Fruit fly (Drosophila melanogaster) whole organism, embryonic: ENCODE results near the gene CG8851.
A peak's percentile ranks its signal among the peaks of the same experiment; 100 is the strongest.

Experiments used
- Aef1 ChIP-seq: fragments of 200-800 bp; sonication (Bioruptor generic); IDR thresholded peaks from 3 replicates; pipeline ENCODE4 v1.3.6; 2022; ENCODE audit warnings: missing biosample characterization, missing genetic modification characterization
- Atf-2 ChIP-seq: fragments of 200-800 bp; sonication (Bioruptor generic); optimal IDR thresholded peaks from 2 replicates; lab custom pipeline; 2016; ENCODE audit warnings: missing biosample characterization, missing genetic modification characterization
- Bteb2 ChIP-seq: fragments of 200-800 bp; sonication (Bioruptor generic); optimal IDR thresholded peaks from 2 replicates; lab custom pipeline; 2016; ENCODE audit warnings: missing biosample characterization, missing genetic modification characterization
- CG10543 ChIP-seq: fragments of 200-800 bp; sonication (Bioruptor generic); optimal IDR thresholded peaks from 3 replicates; lab custom pipeline; 2017; ENCODE audit warnings: missing biosample characterization, mild to moderate bottlenecking, missing genetic modification characterization, moderate library complexity
- CG11723 ChIP-seq: fragments of 200-800 bp; sonication (Bioruptor generic); optimal IDR thresholded peaks from 2 replicates; lab custom pipeline; 2017; ENCODE audit warnings: missing biosample characterization, mild to moderate bottlenecking, missing genetic modification characterization
- CG12391 ChIP-seq: fragments of 200-800 bp; sonication (Bioruptor generic); optimal IDR thresholded peaks from 3 replicates; lab custom pipeline; 2018; ENCODE audit warnings: missing biosample characterization, mild to moderate bottlenecking, missing genetic modification characterization, moderate library complexity
- CG12659 ChIP-seq: fragments of 200-800 bp; sonication (Bioruptor generic); optimal IDR thresholded peaks from 3 replicates; lab custom pipeline; 2017; ENCODE audit warnings: mild to moderate bottlenecking, missing biosample characterization, missing genetic modification reagents, missing genetic modification characterization
- CG15011 ChIP-seq: fragments of 200-800 bp; sonication (Bioruptor generic); optimal IDR thresholded peaks from 3 replicates; lab custom pipeline; 2018; ENCODE audit warnings: missing biosample characterization, mild to moderate bottlenecking, missing genetic modification characterization
- CG1602 ChIP-seq: fragments of 200-800 bp; sonication (Bioruptor generic); optimal IDR thresholded peaks from 3 replicates; lab custom pipeline; 2016; ENCODE audit warnings: missing biosample characterization, missing genetic modification characterization
- CG17385 ChIP-seq: fragments of 200-800 bp; sonication (Bioruptor generic); optimal IDR thresholded peaks from 3 replicates; lab custom pipeline; 2018; ENCODE audit warnings: missing biosample characterization, mild to moderate bottlenecking, missing genetic modification characterization
- CG18764 ChIP-seq: fragments of 200-800 bp; sonication (Bioruptor generic); optimal IDR thresholded peaks from 3 replicates; lab custom pipeline; 2016; ENCODE audit warnings: missing biosample characterization, missing genetic modification characterization
- CG3065 ChIP-seq: fragments of 200-800 bp; sonication (Bioruptor generic); optimal IDR thresholded peaks from 2 replicates; lab custom pipeline; 2016; ENCODE audit warnings: missing biosample characterization, missing genetic modification characterization
- CG32767 ChIP-seq: fragments of 200-800 bp; sonication (Bioruptor generic); IDR thresholded peaks from 2 replicates; pipeline ENCODE4 v1.3.6; 2022; ENCODE audit warnings: missing biosample characterization, missing genetic modification characterization
- CG3281 ChIP-seq: fragments of 200-800 bp; sonication (Bioruptor generic); optimal IDR thresholded peaks from 3 replicates; lab custom pipeline; 2017; ENCODE audit warnings: missing biosample characterization, mild to moderate bottlenecking, missing genetic modification characterization
- CG34422 ChIP-seq: fragments of 200-800 bp; sonication (Bioruptor generic); IDR thresholded peaks from 3 replicates; pipeline ENCODE4 v1.3.6; 2022; ENCODE audit warnings: missing biosample characterization, missing genetic modification characterization
- CG7556 ChIP-seq: fragments of 200-800 bp; sonication (Bioruptor generic); optimal IDR thresholded peaks from 2 replicates; lab custom pipeline; 2017; ENCODE audit warnings: missing biosample characterization, mild to moderate bottlenecking, missing genetic modification characterization
- CG7786 ChIP-seq: fragments of 200-800 bp; sonication (Bioruptor generic); optimal IDR thresholded peaks from 2 replicates; lab custom pipeline; 2016; ENCODE audit warnings: missing biosample characterization, missing genetic modification characterization
- CG8388 ChIP-seq: fragments of 200-800 bp; sonication (Bioruptor generic); optimal IDR thresholded peaks from 2 replicates; lab custom pipeline; 2019; ENCODE audit warnings: missing biosample characterization, mild to moderate bottlenecking, missing genetic modification characterization, moderate library complexity
- CG9609 ChIP-seq: fragments of 200-800 bp; sonication (Bioruptor generic); optimal IDR thresholded peaks from 3 replicates; lab custom pipeline; 2016; ENCODE audit warnings: missing biosample characterization, missing genetic modification characterization
- CG9817 ChIP-seq: fragments of 200-800 bp; sonication (Bioruptor generic); optimal IDR thresholded peaks from 2 replicates; lab custom pipeline; 2018; ENCODE audit warnings: missing biosample characterization, mild to moderate bottlenecking, missing genetic modification characterization, moderate library complexity
- D19A ChIP-seq: fragments of 200-800 bp; optimal IDR thresholded peaks from 3 replicates; lab custom pipeline; 2019; ENCODE audit warnings: missing biosample characterization, mild to moderate bottlenecking, missing genetic modification characterization, moderate library complexity
- Dbx ChIP-seq: fragments of 200-800 bp; sonication (Bioruptor generic); IDR thresholded peaks from 3 replicates; pipeline ENCODE4 v1.3.6; 2022; ENCODE audit warnings: missing biosample characterization, missing genetic modification characterization
- Deaf1 ChIP-seq: fragments of 200-800 bp; optimal IDR thresholded peaks from 3 replicates; lab custom pipeline; 2019; ENCODE audit warnings: missing biosample characterization, mild to moderate bottlenecking, missing genetic modification characterization, moderate library complexity
- Dek ChIP-seq: fragments of 200-800 bp; sonication (Bioruptor generic); optimal IDR thresholded peaks from 3 replicates; lab custom pipeline; 2019; ENCODE audit warnings: missing biosample characterization, mild to moderate bottlenecking, missing genetic modification characterization, moderate library complexity
- ERR ChIP-seq: fragments of 200-800 bp; sonication (Bioruptor generic); optimal IDR thresholded peaks from 2 replicates; lab custom pipeline; 2016; ENCODE audit warnings: missing biosample characterization, missing genetic modification characterization
- Ets65A ChIP-seq: fragments of 200-800 bp; sonication (Bioruptor generic); peaks from one replicate; lab custom pipeline; 2016; ENCODE audit warnings: missing biosample characterization, missing genetic modification characterization
- H2.0 ChIP-seq: fragments of 200-800 bp; sonication (Bioruptor generic); IDR thresholded peaks from 2 replicates; pipeline ENCODE4 v1.3.6; 2022; ENCODE audit warnings: missing biosample characterization, missing genetic modification characterization
- Meics ChIP-seq: fragments of 200-800 bp; sonication (Bioruptor generic); optimal IDR thresholded peaks from 2 replicates; lab custom pipeline; 2017; ENCODE audit warnings: missing biosample characterization, mild to moderate bottlenecking, missing genetic modification characterization
- Vsx1 ChIP-seq: fragments of 200-800 bp; sonication (Bioruptor generic); optimal IDR thresholded peaks from 2 replicates; lab custom pipeline; 2017; ENCODE audit warnings: missing biosample characterization, mild to moderate bottlenecking, missing genetic modification characterization, missing genetic modification reagents
- Xbp1 ChIP-seq: fragments of 200-800 bp; sonication (Bioruptor generic); optimal IDR thresholded peaks from 3 replicates; lab custom pipeline; 2016; ENCODE audit warnings: missing biosample characterization, mild to moderate bottlenecking, missing genetic modification characterization
- bsh ChIP-seq, 2 experiments: fragments of 200-800 bp; sonication (Bioruptor generic); optimal IDR thresholded peaks; 2 replicates each; lab custom pipeline; 2017 to 2018; ENCODE audit warnings: mild to moderate bottlenecking in 2 of 2, missing biosample characterization in 2 of 2, missing genetic modification characterization in 2 of 2, moderate library complexity in 1 of 2
- caup ChIP-seq: fragments of 200-800 bp; sonication (Bioruptor generic); optimal IDR thresholded peaks from 3 replicates; lab custom pipeline; 2017; ENCODE audit warnings: missing biosample characterization, mild to moderate bottlenecking, missing genetic modification characterization, moderate library complexity; ENCODE audit not compliant: severe bottlenecking
- chif ChIP-seq, 2 experiments: fragments of 200-800 bp; sonication (Bioruptor generic); optimal IDR thresholded peaks; 3 replicates each; lab custom pipeline; 2016; ENCODE audit warnings: missing biosample characterization in 2 of 2, missing genetic modification characterization in 2 of 2
- chinmo ChIP-seq: fragments of 200-800 bp; sonication (Bioruptor generic); IDR thresholded peaks from 4 replicates; pipeline ENCODE4 v1.3.6; 2022; ENCODE audit warnings: missing biosample characterization, missing genetic modification characterization; ENCODE audit not compliant: partially characterized antibody
- cwo ChIP-seq: fragments of 200-800 bp; sonication (Bioruptor generic); optimal IDR thresholded peaks from 3 replicates; lab custom pipeline; 2017; ENCODE audit warnings: missing biosample characterization, missing genetic modification characterization, mild to moderate bottlenecking, moderate library complexity, missing genetic modification reagents
- gem ChIP-seq: fragments of 200-800 bp; sonication (Bioruptor generic); optimal IDR thresholded peaks from 2 replicates; lab custom pipeline; 2019; ENCODE audit warnings: missing biosample characterization, mild to moderate bottlenecking, missing genetic modification characterization, moderate library complexity
- ken ChIP-seq: fragments of 200-800 bp; sonication (Bioruptor generic); IDR thresholded peaks from 3 replicates; pipeline ENCODE4 v1.3.6; 2022; ENCODE audit warnings: missing biosample characterization, missing genetic modification characterization
- lmd ChIP-seq: fragments of 200-800 bp; sonication (Bioruptor generic); IDR thresholded peaks from 2 replicates; pipeline ENCODE4 v1.3.6; 2022; ENCODE audit warnings: missing biosample characterization, missing genetic modification characterization
- lola ChIP-seq, 3 experiments: fragments of >200 bp in 2 of 3; fragments of 200-800 bp in 1 of 3; sonication (Bioruptor generic) in 1 of 3; optimal IDR thresholded peaks; 2 replicates each; lab custom pipeline; 2017 to 2019; ENCODE audit warnings: missing biosample characterization in 3 of 3, missing genetic modification characterization in 3 of 3, mild to moderate bottlenecking in 1 of 3, moderate library complexity in 1 of 3
- pum ChIP-seq: fragments of 200-800 bp; sonication (Bioruptor generic); optimal IDR thresholded peaks from 2 replicates; lab custom pipeline; 2016; ENCODE audit warnings: missing biosample characterization, missing genetic modification characterization
- shn ChIP-seq: fragments of 200-800 bp; sonication (Bioruptor generic); optimal IDR thresholded peaks from 3 replicates; lab custom pipeline; 2016; ENCODE audit warnings: missing biosample characterization, missing genetic modification characterization
- slp2 ChIP-seq: fragments of 200-800 bp; sonication (Bioruptor generic); optimal IDR thresholded peaks from 2 replicates; lab custom pipeline; 2016; ENCODE audit warnings: missing biosample characterization, missing genetic modification characterization
- sob ChIP-seq: fragments of 200-800 bp; sonication (Bioruptor generic); IDR thresholded peaks from 2 replicates; pipeline ENCODE4 v1.3.6; 2022; ENCODE audit warnings: missing biosample characterization, missing genetic modification characterization
- sr ChIP-seq: fragments of 200-800 bp; sonication (Bioruptor generic); IDR thresholded peaks from 3 replicates; pipeline ENCODE4 v1.3.6; 2022; ENCODE audit warnings: missing biosample characterization, missing genetic modification characterization
- tap ChIP-seq: fragments of 200-800 bp; optimal IDR thresholded peaks from 3 replicates; lab custom pipeline; 2019; ENCODE audit warnings: missing biosample characterization, mild to moderate bottlenecking, missing genetic modification characterization, moderate library complexity
- tio ChIP-seq: fragments of 200-800 bp; sonication (Bioruptor generic); optimal IDR thresholded peaks from 2 replicates; lab custom pipeline; 2017; ENCODE audit warnings: missing biosample characterization, missing genetic modification characterization, inconsistent platforms
- ttk ChIP-seq: fragments of 200-800 bp; sonication (Bioruptor generic); IDR thresholded peaks from 2 replicates; pipeline ENCODE4 v2.1.2; 2022; ENCODE audit warnings: missing biosample characterization, missing genetic modification characterization
- tx ChIP-seq: fragments of 200-800 bp; sonication (Bioruptor generic); optimal IDR thresholded peaks from 2 replicates; lab custom pipeline; 2016; ENCODE audit warnings: missing biosample characterization, missing genetic modification characterization
- zfh1 ChIP-seq: fragments of 200-800 bp; sonication (Bioruptor generic); IDR thresholded peaks from 3 replicates; pipeline ENCODE4 v1.3.6; 2022; ENCODE audit warnings: missing biosample characterization, missing genetic modification characterization

The CG8851 gene

dm6 chr2L:3477057-3477755 lies 42.3 kb upstream of the CG8851 start (continued):
- TF ChIP-seq slp2 (GFP tag; lab: Kevin White, UChicago) (peak; percentile 52), shn (peak; percentile 60), D19A (peak; percentile 6), CG12659 (peak; percentile 45), sob (0 out of 2 replicates have a peak, but pooled peaks have one; percentile 15), Bteb2 (GFP tag; lab: Kevin White, UChicago) (peak; percentile 50), Meics (peak; percentile 51), sr (GFP tag; lab: Robert Waterston, UW) (peak; percentile 95), CG9817 (peak; percentile 39), tx (peak; percentile 37), Dbx (GFP tag; lab: Robert Waterston, UW) (no peak), pum (GFP tag; lab: Kevin White, UChicago) (peak; percentile 17), CG8388 (GFP tag; lab: Kevin White, UChicago) (peak; percentile 15), CG3065 (GFP tag; lab: Kevin White, UChicago) (no peak), Xbp1 (GFP tag; lab: Kevin White, UChicago) (peak; percentile 32), CG7786 (GFP tag; lab: Kevin White, UChicago) (peak; percentile 57), CG1602 (peak; percentile 1), Atf-2 (peak; percentile 28), CG7556 (GFP tag; lab: Kevin White, UChicago) (peak; percentile 60), chinmo (GFP tag; lab: Robert Waterston, UW) (peak; percentile 53; the same call in 1 of the 4 replicates), CG17385 (GFP tag; lab: Kevin White, UChicago) (peak; percentile 39), Dek (tag; lab: Kevin White, UChicago) (peak; percentile 14), caup (peak; percentile 4), lola (GFP tag; optimal IDR thresholded peaks at IDR 0.05; lab: Kevin White, UChicago) (peak in 1 of 3 experiments; percentile 1), bsh (GFP tag; optimal IDR thresholded peaks at IDR 0.05; lab: Kevin White, UChicago) (peak; percentile 13 to 28), CG3281 (GFP tag; lab: Kevin White, UChicago) (peak; percentile 41), Deaf1 (tag; lab: Kevin White, UChicago) (no peak), CG10543 (GFP tag; lab: Kevin White, UChicago) (peak; percentile 52), ken (GFP tag; lab: Robert Waterston, UW) (peak; percentile 6; the same call in 1 of the 3 replicates), Ets65A (GFP tag; lab: Kevin White, UChicago) (peak; percentile 87), CG12391 (tag; lab: Kevin White, UChicago) (peak; percentile 21), gem (peak; percentile 64), zfh1 (GFP tag; lab: Robert Waterston, UW) (no peak), CG11723 (GFP tag; lab: Kevin White, UChicago) (peak; percentile 40), tap (tag; lab: Kevin White, UChicago) (no peak), Vsx1 (GFP tag; lab: Kevin White, UChicago) (no peak), CG18764 (GFP tag; lab: Kevin White, UChicago) (no peak), CG9609 (GFP tag; lab: Kevin White, UChicago) (peak; percentile 44), cwo (GFP tag; lab: Kevin White, UChicago) (peak; percentile 76), ERR (no peak), chif (GFP tag; optimal IDR thresholded peaks at IDR 0.05; lab: Kevin White, UChicago) (peak; percentile 3 to 44), CG15011 (GFP tag; lab: Kevin White, UChicago) (peak; percentile 11), Aef1 (peak; percentile 40; the same call in 1 of the 3 replicates), tio (peak; percentile 57), lmd (GFP tag; lab: Robert Waterston, UW) (peak; percentile 34; the same call in 1 of the 2 replicates), CG32767 (GFP tag; lab: Robert Waterston, UW) (no peak; the same call in 1 of the 2 replicates), H2.0 (GFP tag; lab: Robert Waterston, UW) (peak; percentile 14; the same call in 1 of the 2 replicates), CG34422 (GFP tag; lab: Robert Waterston, UW) (0 out of 3 replicates have a peak, but pooled peaks have one; percentile 2), ttk (GFP tag; lab: Robert Waterston, UW) (no peak)
